In the genomic region with DNA sequence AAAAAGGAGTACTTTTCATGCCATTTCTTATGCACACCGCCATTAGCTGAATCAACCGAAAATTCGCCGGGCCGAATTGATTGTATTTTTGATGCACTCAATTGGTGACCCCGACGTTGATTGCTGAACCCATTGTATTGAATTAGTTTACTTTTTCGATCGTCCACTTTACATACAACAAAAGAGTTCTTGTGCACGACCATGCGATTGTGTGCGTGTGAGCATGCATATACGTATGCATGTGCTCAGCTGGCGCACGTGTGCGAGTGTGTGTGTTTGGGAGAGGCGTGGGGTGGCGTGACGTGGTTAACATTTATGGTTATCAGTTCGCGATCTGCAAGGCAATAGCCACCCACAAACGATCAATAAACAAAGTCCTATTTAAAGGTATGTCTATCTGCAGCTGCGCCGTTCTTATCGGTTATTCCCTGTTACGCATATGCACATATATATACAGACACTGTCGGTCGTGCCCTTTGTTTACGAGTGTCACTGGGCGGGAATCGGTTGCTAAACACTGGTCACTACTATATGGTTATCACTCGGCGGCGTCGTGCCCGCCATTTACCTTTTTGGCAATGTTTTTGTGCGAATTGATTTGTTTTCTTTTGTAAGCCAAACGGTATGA, we compare ENCODE assay signal across 1 fruit fly cellular context.
TF ChIP-seq lines count a peak whose summit lies in the region.

No protein-coding gene starts in this region.

TF ChIP-seq in whole organism, embryonic, 481 proteins besides CTCF, POLR2A, EP300 and RAD21 (continued from another document):
- TF ChIP-seq CG7987 (GFP tag; optimal IDR thresholded peaks at IDR 0.05; lab: Kevin White, UChicago): peak; percentile 67
- no peak for TF ChIP-seq CG10654 (GFP tag; optimal IDR thresholded peaks at IDR 0.05; lab: Kevin White, UChicago)
- TF ChIP-seq cg (GFP tag; optimal IDR thresholded peaks at IDR 0.05; lab: Kevin White, UChicago): peak; percentile 97
- TF ChIP-seq CG8478 (optimal IDR thresholded peaks at IDR 0.05; lab: Kevin White, UChicago): peak; percentile 23
- TF ChIP-seq Dll (GFP tag; IDR thresholded peaks at IDR 0.05; lab: Robert Waterston, UW; ENCODE audit: partially characterized antibody): 0 out of 4 replicates have a peak, but pooled peaks have one; percentile 34
- TF ChIP-seq Aef1 (GFP tag; IDR thresholded peaks at IDR 0.05; lab: Robert Waterston, UW): no peak
- 0 out of 2 replicates have a peak, but pooled peaks have one; percentile 19 for TF ChIP-seq CG4360 (GFP tag; IDR thresholded peaks at IDR 0.05; lab: Robert Waterston, UW)
- no peak for TF ChIP-seq Usf (GFP tag; optimal IDR thresholded peaks at IDR 0.05; lab: Kevin White, UChicago)
- no peak for TF ChIP-seq Med (GFP tag; lab: Kevin White, UChicago)
- peak; percentile 64 for TF ChIP-seq CG15479 (GFP tag; optimal IDR thresholded peaks at IDR 0.05; lab: Kevin White, UChicago)
- TF ChIP-seq CG32532 (GFP tag; IDR thresholded peaks at IDR 0.05; lab: Robert Waterston, UW): 0 out of 2 replicates have a peak, but pooled peaks have one; percentile 10
- peak; percentile 8 for TF ChIP-seq CG12236 (GFP tag; optimal IDR thresholded peaks at IDR 0.05; lab: Kevin White, UChicago)
- TF ChIP-seq gem (tag; optimal IDR thresholded peaks at IDR 0.05; lab: Kevin White, UChicago): no peak
- no peak for TF ChIP-seq CG14667 (GFP tag; IDR thresholded peaks at IDR 0.05; lab: Robert Waterston, UW)
- no peak for TF ChIP-seq CG12071 (GFP tag; optimal IDR thresholded peaks at IDR 0.05; lab: Kevin White, UChicago)
- TF ChIP-seq HLHmδ (GFP tag; optimal IDR thresholded peaks at IDR 0.05; lab: Kevin White, UChicago): peak; percentile 44
- TF ChIP-seq Sin3A (optimal IDR thresholded peaks at IDR 0.05; lab: Kevin White, UChicago): peak; percentile 3
- no peak for TF ChIP-seq CG15269 (tag; optimal IDR thresholded peaks at IDR 0.05; lab: Kevin White, UChicago)
- TF ChIP-seq CG7745 (tag; optimal IDR thresholded peaks at IDR 0.05; lab: Kevin White, UChicago): no peak
- TF ChIP-seq exex (tag; optimal IDR thresholded peaks at IDR 0.05; lab: Kevin White, UChicago): peak; percentile 5
- TF ChIP-seq Scr (GFP tag; IDR thresholded peaks at IDR 0.05; lab: Robert Waterston, UW; ENCODE audit: partially characterized antibody): 0 out of 2 replicates have a peak, but pooled peaks have one; percentile 21
- TF ChIP-seq CG1603 (tag; optimal IDR thresholded peaks at IDR 0.05; lab: Kevin White, UChicago): no peak
- no peak for TF ChIP-seq ro (GFP tag; IDR thresholded peaks at IDR 0.05; lab: Robert Waterston, UW)
- TF ChIP-seq tup (GFP tag; optimal IDR thresholded peaks at IDR 0.05; lab: Kevin White, UChicago): no peak
- TF ChIP-seq B-H2 (GFP tag; optimal IDR thresholded peaks at IDR 0.05; lab: Kevin White, UChicago): peak; percentile 18
- no peak for TF ChIP-seq gsb (GFP tag; IDR thresholded peaks at IDR 0.05; lab: Robert Waterston, UW)
- peak; percentile 43 for TF ChIP-seq sens (GFP tag; lab: Kevin White, UChicago)
- TF ChIP-seq CG8359 (GFP tag; optimal IDR thresholded peaks at IDR 0.05; lab: Kevin White, UChicago; ENCODE audit: borderline replicate concordance): no peak
- TF ChIP-seq CG15011 (GFP tag; optimal IDR thresholded peaks at IDR 0.05; lab: Kevin White, UChicago): no peak
- TF ChIP-seq CG30431 (GFP tag; optimal IDR thresholded peaks at IDR 0.05; lab: Kevin White, UChicago): no peak
- TF ChIP-seq CG10979 (tag; optimal IDR thresholded peaks at IDR 0.05; lab: Kevin White, UChicago): no peak
- no peak for TF ChIP-seq GATAe (GFP tag; conservative IDR thresholded peaks at IDR 0.05; lab: Robert Waterston, UW)
